Fruit fly (Drosophila melanogaster) whole organism, embryonic: ENCODE results near the gene Glg1.
A peak's percentile ranks its signal among the peaks of the same experiment; 100 is the strongest.

Source experiments
- Ada2b ChIP-seq: fragments of 200-800 bp; sonication (Bioruptor generic); IDR thresholded peaks from 2 replicates; pipeline ENCODE4 v1.3.6; 2022; ENCODE audit warnings: missing biosample characterization, missing genetic modification characterization
- Adf1 ChIP-seq: fragments of 200-800 bp; sonication (Bioruptor generic); IDR thresholded peaks from 2 replicates; pipeline ENCODE4 v1.3.6; 2022; ENCODE audit warnings: missing biosample characterization, missing genetic modification characterization
- Bdp1 ChIP-seq: fragments of 200-800 bp; sonication (Bioruptor generic); optimal IDR thresholded peaks from 3 replicates; lab custom pipeline; 2016; ENCODE audit warnings: missing biosample characterization, missing genetic modification characterization
- CG11247 ChIP-seq: fragments of 200-800 bp; sonication (Bioruptor generic); IDR thresholded peaks from 2 replicates; pipeline ENCODE4 v1.3.6; 2022; ENCODE audit warnings: missing biosample characterization, missing genetic modification characterization
- CG11456 ChIP-seq: fragments of 200-800 bp; sonication (Bioruptor generic); IDR thresholded peaks from 3 replicates; pipeline ENCODE4 v1.3.6; 2022; ENCODE audit warnings: missing biosample characterization, missing genetic modification characterization
- CG11560 ChIP-seq: fragments of 200-800 bp; sonication (Bioruptor generic); IDR thresholded peaks from 3 replicates; pipeline ENCODE4 v1.3.6; 2022; ENCODE audit warnings: missing biosample characterization, missing genetic modification characterization
- CG11696 ChIP-seq: fragments of 200-800 bp; sonication (Bioruptor generic); IDR thresholded peaks from 2 replicates; pipeline ENCODE4 v1.3.6; 2022; ENCODE audit warnings: missing biosample characterization, missing genetic modification characterization
- CG18011 ChIP-seq: fragments of 200-800 bp; sonication (Bioruptor generic); optimal IDR thresholded peaks from 2 replicates; lab custom pipeline; 2017; ENCODE audit warnings: missing biosample characterization, missing genetic modification characterization, mild to moderate bottlenecking, moderate library complexity, missing genotype
- CG2116 ChIP-seq: fragments of 200-800 bp; sonication (Bioruptor generic); optimal IDR thresholded peaks from 3 replicates; lab custom pipeline; 2018; ENCODE audit warnings: missing biosample characterization, mild to moderate bottlenecking, missing genetic modification characterization
- CG42726 ChIP-seq: fragments of 200-800 bp; sonication (Bioruptor generic); IDR thresholded peaks from 2 replicates; pipeline ENCODE4 v1.3.6; 2022; ENCODE audit warnings: missing biosample characterization, missing genetic modification characterization; ENCODE audit not compliant: partially characterized antibody
- CG5245 ChIP-seq: fragments of 200-800 bp; sonication (Bioruptor generic); optimal IDR thresholded peaks from 3 replicates; lab custom pipeline; 2016; ENCODE audit warnings: missing biosample characterization, missing genetic modification characterization
- CG7745 ChIP-seq: fragments of 200-800 bp; sonication (Bioruptor generic); optimal IDR thresholded peaks from 2 replicates; lab custom pipeline; 2018; ENCODE audit warnings: missing biosample characterization, mild to moderate bottlenecking, missing genetic modification characterization, moderate library complexity
- CG9437 ChIP-seq: fragments of 200-800 bp; sonication (Bioruptor generic); optimal IDR thresholded peaks from 2 replicates; lab custom pipeline; 2018; ENCODE audit warnings: missing biosample characterization, mild to moderate bottlenecking, missing genetic modification characterization
- CG9727 ChIP-seq: fragments of 200-800 bp; sonication (Bioruptor generic); optimal IDR thresholded peaks from 3 replicates; lab custom pipeline; 2017; ENCODE audit warnings: missing biosample characterization, mild to moderate bottlenecking, missing genetic modification characterization
- Deaf1 ChIP-seq: fragments of 200-800 bp; optimal IDR thresholded peaks from 3 replicates; lab custom pipeline; 2019; ENCODE audit warnings: missing biosample characterization, mild to moderate bottlenecking, missing genetic modification characterization, moderate library complexity
- Doc3 ChIP-seq: fragments of 200-800 bp; sonication (Bioruptor generic); IDR thresholded peaks from 3 replicates; pipeline ENCODE4 v1.3.6; 2022; ENCODE audit warnings: missing biosample characterization, missing genetic modification characterization; ENCODE audit not compliant: partially characterized antibody
- E2f1 ChIP-seq: fragments of 200-800 bp; sonication (Bioruptor generic); IDR thresholded peaks from 2 replicates; pipeline ENCODE4 v1.3.6; 2022; ENCODE audit warnings: missing biosample characterization, missing genetic modification characterization
- GATAe ChIP-seq: fragments of 200-800 bp; sonication (Bioruptor generic); conservative IDR thresholded peaks from 2 replicates; pipeline ENCODE4 v1.3.6; 2022; ENCODE audit warnings: missing biosample characterization, missing genetic modification characterization
- Hr78 ChIP-seq, 2 experiments: fragments of 200-800 bp in 1 of 2; fragments of >200 bp in 1 of 2; sonication (Bioruptor generic) in 1 of 2; optimal IDR thresholded peaks; 2 replicates each; lab custom pipeline; 2017 to 2019; ENCODE audit warnings: missing biosample characterization in 2 of 2, missing genetic modification characterization in 2 of 2, mild to moderate bottlenecking in 1 of 2, moderate library complexity in 1 of 2
- Jarid2 ChIP-seq: fragments of 200-800 bp; sonication (Bioruptor generic); optimal IDR thresholded peaks from 3 replicates; lab custom pipeline; 2017; ENCODE audit warnings: mild to moderate bottlenecking, missing biosample characterization, missing genetic modification reagents, missing genetic modification characterization
- MTF-1 ChIP-seq: fragments of 200-800 bp; sonication (Bioruptor generic); optimal IDR thresholded peaks from 2 replicates; lab custom pipeline; 2018; ENCODE audit warnings: missing biosample characterization, mild to moderate bottlenecking, missing genetic modification characterization, borderline replicate concordance
- PHDP ChIP-seq: fragments of 200-800 bp; sonication (Bioruptor generic); optimal IDR thresholded peaks from 3 replicates; lab custom pipeline; 2018; ENCODE audit warnings: missing biosample characterization, mild to moderate bottlenecking, missing genetic modification characterization, moderate library complexity
- Pdp1 ChIP-seq, 2 experiments: fragments of 200-800 bp; sonication (Bioruptor generic); optimal IDR thresholded peaks; 3 replicates each; lab custom pipeline; 2016; ENCODE audit warnings: missing biosample characterization in 2 of 2, missing genetic modification characterization in 2 of 2, mild to moderate bottlenecking in 1 of 2, moderate library complexity in 1 of 2
- Sin3A ChIP-seq: fragments of >200 bp; optimal IDR thresholded peaks from 2 replicates; lab custom pipeline; 2018
- ab ChIP-seq: fragments of 200-800 bp; sonication (Bioruptor generic); optimal IDR thresholded peaks from 2 replicates; lab custom pipeline; 2016; ENCODE audit warnings: missing biosample characterization, missing genetic modification characterization
- ash1 ChIP-seq: fragments of 200-800 bp; sonication (Bioruptor generic); optimal IDR thresholded peaks from 2 replicates; lab custom pipeline; 2018; ENCODE audit warnings: missing biosample characterization, mild to moderate bottlenecking, missing genetic modification characterization
- bowl ChIP-seq: fragments of 200-800 bp; sonication (Bioruptor generic); IDR thresholded peaks from 2 replicates; pipeline ENCODE4 v1.3.6; 2022; ENCODE audit warnings: missing biosample characterization, missing genetic modification characterization
- cg ChIP-seq: fragments of 200-800 bp; sonication (Bioruptor generic); optimal IDR thresholded peaks from 3 replicates; lab custom pipeline; 2019; ENCODE audit warnings: missing biosample characterization, mild to moderate bottlenecking, missing genetic modification characterization, moderate library complexity
- crc ChIP-seq: fragments of 200-800 bp; sonication (Bioruptor generic); optimal IDR thresholded peaks from 2 replicates; lab custom pipeline; 2016; ENCODE audit warnings: missing biosample characterization, missing genetic modification characterization
- crol ChIP-seq: fragments of 200-800 bp; sonication (Bioruptor generic); IDR thresholded peaks from 2 replicates; pipeline ENCODE4 v1.3.6; 2022; ENCODE audit warnings: missing biosample characterization, missing genetic modification characterization
- da ChIP-seq: fragments of 200-800 bp; sonication (Bioruptor generic); optimal IDR thresholded peaks from 2 replicates; lab custom pipeline; 2016; ENCODE audit warnings: missing biosample characterization, missing genetic modification characterization
- dysf ChIP-seq: fragments of 200-800 bp; sonication (Bioruptor generic); IDR thresholded peaks from 3 replicates; pipeline ENCODE4 v1.3.6; 2022; ENCODE audit warnings: missing biosample characterization, missing genetic modification characterization
- emc ChIP-seq: fragments of 200-800 bp; sonication (Bioruptor generic); optimal IDR thresholded peaks from 2 replicates; lab custom pipeline; 2016; ENCODE audit warnings: missing biosample characterization, missing genetic modification characterization
- fd64A ChIP-seq: fragments of 200-800 bp; sonication (Bioruptor generic); optimal IDR thresholded peaks from 3 replicates; lab custom pipeline; 2018; ENCODE audit warnings: missing biosample characterization, mild to moderate bottlenecking, missing genetic modification characterization
- her ChIP-seq: fragments of 200-800 bp; sonication (Bioruptor generic); optimal IDR thresholded peaks from 2 replicates; lab custom pipeline; 2016; ENCODE audit warnings: missing biosample characterization, missing genetic modification characterization
- insv ChIP-seq, 2 experiments: fragments of 200-800 bp; sonication (Bioruptor generic); optimal IDR thresholded peaks; 3 replicates each; lab custom pipeline; 2016 to 2018; ENCODE audit warnings: missing biosample characterization in 2 of 2, missing genetic modification characterization in 2 of 2
- inv ChIP-seq: fragments of 200-800 bp; sonication (Bioruptor generic); IDR thresholded peaks from 2 replicates; pipeline ENCODE4 v1.3.6; 2022; ENCODE audit warnings: missing biosample characterization, missing genetic modification characterization; ENCODE audit not compliant: partially characterized antibody
- lab ChIP-seq: fragments of 200-800 bp; sonication (Bioruptor generic); optimal IDR thresholded peaks from 3 replicates; lab custom pipeline; 2017; ENCODE audit warnings: missing biosample characterization, missing genetic modification characterization, mild to moderate bottlenecking, moderate library complexity, missing genetic modification reagents
- nerfin-1 ChIP-seq: fragments of 200-800 bp; sonication (Bioruptor generic); optimal IDR thresholded peaks from 3 replicates; lab custom pipeline; 2019; ENCODE audit warnings: missing biosample characterization, mild to moderate bottlenecking, missing genetic modification characterization, moderate library complexity
- rib ChIP-seq: fragments of 200-800 bp; sonication (Bioruptor generic); IDR thresholded peaks from 2 replicates; pipeline ENCODE4 v1.3.6; 2022; ENCODE audit warnings: missing biosample characterization, missing genetic modification characterization
- schlank ChIP-seq: fragments of 200-800 bp; sonication (Bioruptor generic); optimal IDR thresholded peaks from 2 replicates; lab custom pipeline; 2018; ENCODE audit warnings: missing biosample characterization, mild to moderate bottlenecking, missing genetic modification characterization
- scrt ChIP-seq: fragments of 200-800 bp; sonication (Bioruptor generic); optimal IDR thresholded peaks from 2 replicates; lab custom pipeline; 2018; ENCODE audit warnings: missing biosample characterization, mild to moderate bottlenecking, missing genetic modification characterization, moderate library complexity
- sens ChIP-seq: fragments of 200-800 bp; sonication (Bioruptor generic); peaks from one replicate; lab custom pipeline; 2016; ENCODE audit warnings: missing biosample characterization, missing genetic modification characterization
- sim ChIP-seq: fragments of 200-800 bp; sonication (Bioruptor generic); IDR thresholded peaks from 2 replicates; pipeline ENCODE4 v1.3.6; 2022; ENCODE audit warnings: missing biosample characterization, missing genetic modification characterization
- slp2 ChIP-seq: fragments of 200-800 bp; sonication (Bioruptor generic); optimal IDR thresholded peaks from 2 replicates; lab custom pipeline; 2016; ENCODE audit warnings: missing biosample characterization, missing genetic modification characterization
- stwl ChIP-seq: fragments of 200-800 bp; sonication (Bioruptor generic); optimal IDR thresholded peaks from 3 replicates; lab custom pipeline; 2018; ENCODE audit warnings: missing biosample characterization, mild to moderate bottlenecking, missing genetic modification characterization, moderate library complexity
- tna ChIP-seq: fragments of 200-800 bp; sonication (Bioruptor generic); IDR thresholded peaks from 2 replicates; pipeline ENCODE4 v1.3.6; 2022; ENCODE audit warnings: missing biosample characterization, missing genetic modification characterization; ENCODE audit not compliant: partially characterized antibody
- twi ChIP-seq: fragments of 200-800 bp; optimal IDR thresholded peaks from 2 replicates; lab custom pipeline; 2019; ENCODE audit warnings: missing biosample characterization, mild to moderate bottlenecking, missing genetic modification characterization, moderate library complexity
- vfl ChIP-seq: fragments of 200-800 bp; sonication (Bioruptor generic); optimal IDR thresholded peaks from 2 replicates; lab custom pipeline; 2016; ENCODE audit warnings: missing biosample characterization, missing genetic modification characterization
- wor ChIP-seq: fragments of 200-800 bp; sonication (Bioruptor generic); IDR thresholded peaks from 2 replicates; pipeline ENCODE4 v1.3.6; 2022; ENCODE audit warnings: missing biosample characterization, missing genetic modification characterization
- zfh2 ChIP-seq: fragments of 200-800 bp; sonication (Bioruptor generic); optimal IDR thresholded peaks from 2 replicates; lab custom pipeline; 2016; ENCODE audit warnings: missing biosample characterization, missing genetic modification characterization

The Glg1 gene

DNA sequence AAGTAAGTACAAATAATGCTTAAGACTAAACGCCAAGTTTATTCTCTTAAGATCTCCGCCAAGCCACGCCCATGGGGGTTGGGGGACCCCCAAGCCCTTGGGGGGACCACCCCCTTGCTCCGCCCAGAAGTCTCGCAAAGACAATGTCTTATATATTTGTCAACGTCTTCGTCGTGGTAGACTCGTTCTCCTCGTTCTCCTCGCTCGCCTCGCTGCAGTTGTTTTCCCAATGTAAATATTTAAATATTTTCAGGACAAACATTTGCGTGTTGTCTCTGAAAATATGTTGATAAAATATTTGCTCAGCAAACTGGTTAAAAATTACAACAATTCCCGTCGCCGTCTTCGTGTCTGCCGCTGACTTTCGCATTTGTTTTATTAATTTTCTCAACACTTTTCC, 43.1 kb downstream of the Glg1 start (continued):
- TF ChIP-seq bowl (GFP tag; lab: Robert Waterston, UW) (no peak), rib (no peak), CG42726 (no peak), ash1 (GFP tag; lab: Kevin White, UChicago) (no peak), Bdp1 (GFP tag; lab: Kevin White, UChicago) (peak; percentile 45), Doc3 (no peak), CG7745 (tag; lab: Kevin White, UChicago) (peak; percentile 91), CG11560 (tag; lab: Robert Waterston, UW) (no peak), CG9437 (GFP tag; lab: Kevin White, UChicago) (no peak), CG18011 (GFP tag; lab: Kevin White, UChicago) (no peak), scrt (GFP tag; lab: Kevin White, UChicago) (peak; percentile 33), twi (tag; lab: Kevin White, UChicago) (peak; percentile 78), vfl (no peak), MTF-1 (GFP tag; lab: Kevin White, UChicago) (peak; percentile 91), cg (GFP tag; lab: Kevin White, UChicago) (no peak), nerfin-1 (tag; lab: Kevin White, UChicago) (peak; percentile 87), Jarid2 (GFP tag; lab: Kevin White, UChicago) (peak; percentile 53), lab (GFP tag; lab: Kevin White, UChicago) (peak; percentile 55), CG2116 (GFP tag; lab: Kevin White, UChicago) (peak; percentile 51), emc (GFP tag; lab: Kevin White, UChicago) (no peak), slp2 (GFP tag; lab: Kevin White, UChicago) (peak; percentile 25), ab (GFP tag; lab: Kevin White, UChicago) (no peak), zfh2 (GFP tag; lab: Kevin White, UChicago) (no peak), fd64A (GFP tag; lab: Kevin White, UChicago) (peak; percentile 91), schlank (tag; lab: Kevin White, UChicago) (peak; percentile 10), insv (GFP tag; optimal IDR thresholded peaks at IDR 0.05; lab: Kevin White, UChicago) (no peak), GATAe (GFP tag; lab: Robert Waterston, UW) (no peak), Sin3A (lab: Kevin White, UChicago) (no peak), CG9727 (GFP tag; lab: Kevin White, UChicago) (peak; percentile 94), dysf (GFP tag; lab: Robert Waterston, UW) (no peak), Adf1 (no peak), da (peak; percentile 50), CG11247 (GFP tag; lab: Robert Waterston, UW) (no peak), Pdp1 (GFP tag; optimal IDR thresholded peaks at IDR 0.05; lab: Kevin White, UChicago) (peak in 1 of 2 experiments; percentile 54), E2f1 (peak; percentile 35; the same call in 1 of the 2 replicates), CG11696 (peak; percentile 57), wor (GFP tag; lab: Robert Waterston, UW) (no peak), inv (GFP tag; lab: Robert Waterston, UW) (no peak), sim (GFP tag; lab: Robert Waterston, UW) (peak; percentile 85), her (GFP tag; lab: Kevin White, UChicago) (no peak), PHDP (tag; lab: Kevin White, UChicago) (peak; percentile 58), crol (GFP tag; lab: Robert Waterston, UW) (peak; percentile 56), CG5245 (GFP tag; lab: Kevin White, UChicago) (peak; percentile 9), sens (GFP tag; lab: Kevin White, UChicago) (peak; percentile 96), Deaf1 (tag; lab: Kevin White, UChicago) (no peak), stwl (no peak), Ada2b (GFP tag; lab: Robert Waterston, UW) (no peak), Hr78 (GFP tag; optimal IDR thresholded peaks at IDR 0.05; lab: Kevin White, UChicago) (peak in 1 of 2 experiments; percentile 61), CG11456 (0 out of 3 replicates have a peak, but pooled peaks have one; percentile 44), crc (no peak), tna (GFP tag; lab: Robert Waterston, UW) (no peak)
